Fruit fly (Drosophila melanogaster): ENCODE results near the gene CG15167.

CG15167 gene

DNA sequence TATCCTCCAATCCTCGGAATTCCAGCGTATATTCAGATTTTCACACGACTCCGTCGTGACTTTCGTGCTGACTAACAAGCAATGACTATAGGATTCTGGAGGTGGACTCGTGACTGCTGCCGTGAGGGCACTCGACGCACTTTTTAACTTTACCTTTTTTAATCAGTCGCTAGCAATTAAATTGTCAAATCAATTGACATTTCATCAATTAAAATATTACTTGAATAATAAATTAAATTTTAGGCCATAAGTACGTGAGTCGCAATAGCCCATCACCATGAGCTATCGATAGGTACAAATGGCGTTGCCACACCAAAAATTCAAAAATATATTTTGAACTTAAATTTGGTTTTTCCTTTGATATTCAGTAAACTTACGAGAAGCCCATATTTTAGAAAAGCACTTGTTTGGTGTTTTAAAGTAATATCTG is 34.5 kb upstream of the CG15167 start, which contains the start of gene Jwa (continued):
- peak; percentile 98 for TF ChIP-seq Optix (GFP tag; IDR thresholded peaks at IDR 0.05)
- TF ChIP-seq Trl (optimal IDR thresholded peaks at IDR 0.05): no peak
- peak; percentile 89 for TF ChIP-seq Trl (GFP tag; optimal IDR thresholded peaks at IDR 0.05)
- TF ChIP-seq sna (GFP tag; IDR thresholded peaks at IDR 0.05; ENCODE audit: partially characterized antibody): peak; percentile 100
- TF ChIP-seq phol (tag; optimal IDR thresholded peaks at IDR 0.05): peak; percentile 87
- TF ChIP-seq CG4707 (GFP tag; optimal IDR thresholded peaks at IDR 0.05): peak; percentile 42
- peak; percentile 93 for TF ChIP-seq CHES-1-like (GFP tag; optimal IDR thresholded peaks at IDR 0.05)
- peak; percentile 87 for TF ChIP-seq C15 (GFP tag; IDR thresholded peaks at IDR 0.05)
- TF ChIP-seq CG11093 (GFP tag; IDR thresholded peaks at IDR 0.05): peak; percentile 78; the same call in 2 of the 3 replicates
- peak; percentile 93 for TF ChIP-seq CG7963 (GFP tag; IDR thresholded peaks at IDR 0.05; ENCODE audit: partially characterized antibody)
- TF ChIP-seq CG9797 (GFP tag; optimal IDR thresholded peaks at IDR 0.05): peak; percentile 12
- TF ChIP-seq insv (GFP tag; optimal IDR thresholded peaks at IDR 0.05): peak in 1 of 2 experiments; percentile 46
- TF ChIP-seq vfl (GFP tag; optimal IDR thresholded peaks at IDR 0.05): peak; percentile 98
- TF ChIP-seq hb (GFP tag; IDR thresholded peaks at IDR 0.05; ENCODE audit: partially characterized antibody): peak; percentile 99
- TF ChIP-seq Nf-YC (tag; optimal IDR thresholded peaks at IDR 0.05): peak; percentile 74
- TF ChIP-seq CG42726 (GFP tag; IDR thresholded peaks at IDR 0.05; ENCODE audit: partially characterized antibody): peak; percentile 91
- no peak for TF ChIP-seq ash1 (GFP tag; optimal IDR thresholded peaks at IDR 0.05)
- peak; percentile 98 for TF ChIP-seq gem (tag; optimal IDR thresholded peaks at IDR 0.05)
- peak; percentile 89 for TF ChIP-seq kay (GFP tag; optimal IDR thresholded peaks at IDR 0.05)
- TF ChIP-seq ato (GFP tag; IDR thresholded peaks at IDR 0.05; ENCODE audit: partially characterized antibody): peak; percentile 85
- peak; percentile 91 for TF ChIP-seq CG7556 (GFP tag; optimal IDR thresholded peaks at IDR 0.05)
- peak; percentile 10 for TF ChIP-seq CG8359 (GFP tag; optimal IDR thresholded peaks at IDR 0.05; ENCODE audit: borderline replicate concordance)
- TF ChIP-seq chn (GFP tag; optimal IDR thresholded peaks at IDR 0.05): peak; percentile 95
- peak; percentile 81 for TF ChIP-seq Max (GFP tag; optimal IDR thresholded peaks at IDR 0.05)
- peak; percentile 94 for TF ChIP-seq Dip3 (GFP tag; optimal IDR thresholded peaks at IDR 0.05)
- peak; percentile 90 for TF ChIP-seq ind (GFP tag; optimal IDR thresholded peaks at IDR 0.05)
- TF ChIP-seq sim (GFP tag; IDR thresholded peaks at IDR 0.05): peak; percentile 63; the same call in 1 of the 2 replicates
- peak; percentile 98 for TF ChIP-seq CG9932 (GFP tag; IDR thresholded peaks at IDR 0.05)
- peak; percentile 74 for TF ChIP-seq Drgx (GFP tag; IDR thresholded peaks at IDR 0.05)
- TF ChIP-seq CG14667 (GFP tag; IDR thresholded peaks at IDR 0.05): peak; percentile 80
- TF ChIP-seq jigr1 (GFP tag; IDR thresholded peaks at IDR 0.05): peak; percentile 88
- peak; percentile 41; the same call in 1 of the 2 replicates for TF ChIP-seq dati (GFP tag; IDR thresholded peaks at IDR 0.05)
- TF ChIP-seq Lpt (GFP tag; optimal IDR thresholded peaks at IDR 0.05): no peak
- peak; percentile 93 for TF ChIP-seq CoRest (tag; optimal IDR thresholded peaks at IDR 0.05)
- TF ChIP-seq CG12659 (GFP tag; optimal IDR thresholded peaks at IDR 0.05): peak; percentile 94
- peak; percentile 100 for TF ChIP-seq knrl (GFP tag; IDR thresholded peaks at IDR 0.05; ENCODE audit: partially characterized antibody)
- no peak for TF ChIP-seq Dfd (GFP tag; optimal IDR thresholded peaks at IDR 0.05)
- TF ChIP-seq CG1792 (GFP tag; optimal IDR thresholded peaks at IDR 0.05): peak; percentile 57
- TF ChIP-seq ems (GFP tag; optimal IDR thresholded peaks at IDR 0.05): peak; percentile 93
- peak; percentile 87 for TF ChIP-seq CG34376 (GFP tag; optimal IDR thresholded peaks at IDR 0.05)
- peak; percentile 92 for TF ChIP-seq CG9215 (GFP tag; IDR thresholded peaks at IDR 0.05)
- peak; percentile 73 for TF ChIP-seq CG15601 (tag; optimal IDR thresholded peaks at IDR 0.05)
- TF ChIP-seq gsb (GFP tag; IDR thresholded peaks at IDR 0.05): peak; percentile 74
- no peak for TF ChIP-seq usp (GFP tag; optimal IDR thresholded peaks at IDR 0.05)
- TF ChIP-seq mirr (GFP tag; optimal IDR thresholded peaks at IDR 0.05): peak; percentile 38
- peak; percentile 87 for TF ChIP-seq CG1024 (GFP tag; IDR thresholded peaks at IDR 0.05)
- TF ChIP-seq Dbx (GFP tag; IDR thresholded peaks at IDR 0.05): peak; percentile 95
- peak; percentile 79 for TF ChIP-seq Ada2b (GFP tag; IDR thresholded peaks at IDR 0.05)
- peak; percentile 75 for TF ChIP-seq CG3281 (GFP tag; optimal IDR thresholded peaks at IDR 0.05)
- peak; percentile 95 for TF ChIP-seq ken (GFP tag; IDR thresholded peaks at IDR 0.05)
- TF ChIP-seq row (GFP tag; IDR thresholded peaks at IDR 0.05): peak; percentile 99
